Worm (Caenorhabditis elegans) whole organism, early embryonic: ENCODE measurements around the gene ulp-1.

Source experiments
- F13C5.2 ChIP-seq: sonication (generic microtip); optimal IDR thresholded peaks from 2 replicates; lab custom pipeline; 2017; ENCODE audit warnings: mild to moderate bottlenecking, missing genetic modification characterization, inconsistent platforms, missing compliant biosample characterization
- aly-1 ChIP-seq: sonication (generic microtip); optimal IDR thresholded peaks from 2 replicates; lab custom pipeline; 2016; ENCODE audit warnings: missing genetic modification characterization, missing compliant biosample characterization
- ama-1 ChIP-seq: fragments of 150-350 bp; optimal IDR thresholded peaks from 2 replicates; lab custom pipeline; 2014
- ceh-13 ChIP-seq: fragments of 200-800 bp; sonication (Bioruptor generic); optimal IDR thresholded peaks from 2 replicates; lab custom pipeline; 2018; ENCODE audit warnings: mild to moderate bottlenecking, missing genetic modification characterization, missing compliant biosample characterization
- ceh-36 ChIP-seq: sonication (generic microtip); optimal IDR thresholded peaks from 2 replicates; lab custom pipeline; 2016; ENCODE audit warnings: missing genetic modification characterization, inconsistent platforms, missing compliant biosample characterization
- ets-7 ChIP-seq: sonication (generic microtip); optimal IDR thresholded peaks from 2 replicates; lab custom pipeline; 2016; ENCODE audit warnings: missing genotype, missing genetic modification characterization, missing compliant biosample characterization
- flt-1 ChIP-seq: fragments of 200-800 bp; sonication (Bioruptor generic); IDR thresholded peaks from 2 replicates; pipeline ENCODE4 v1.3.6; 2022; ENCODE audit warnings: missing genetic modification characterization, missing compliant biosample characterization
- hmbx-1 ChIP-seq: sonication (generic microtip); optimal IDR thresholded peaks from 2 replicates; lab custom pipeline; 2016; ENCODE audit warnings: mild to moderate bottlenecking, missing genetic modification characterization, missing compliant biosample characterization
- pes-1 ChIP-seq: fragments of 200-800 bp; sonication (Bioruptor generic); IDR thresholded peaks from 2 replicates; pipeline ENCODE4 v1.3.6; 2022; ENCODE audit warnings: missing genetic modification reagents, missing genetic modification characterization, missing compliant biosample characterization
- tbx-11 ChIP-seq: fragments of 200-800 bp; sonication (Bioruptor generic); IDR thresholded peaks from 2 replicates; pipeline ENCODE4 v1.3.6; 2022; ENCODE audit warnings: missing genetic modification characterization, missing compliant biosample characterization
- tbx-37 ChIP-seq: fragments of 200-800 bp; sonication (Bioruptor generic); conservative IDR thresholded peaks from 2 replicates; pipeline ENCODE4 v1.3.6; 2022; ENCODE audit warnings: missing genetic modification reagents, missing genetic modification characterization, missing compliant biosample characterization

DNA sequence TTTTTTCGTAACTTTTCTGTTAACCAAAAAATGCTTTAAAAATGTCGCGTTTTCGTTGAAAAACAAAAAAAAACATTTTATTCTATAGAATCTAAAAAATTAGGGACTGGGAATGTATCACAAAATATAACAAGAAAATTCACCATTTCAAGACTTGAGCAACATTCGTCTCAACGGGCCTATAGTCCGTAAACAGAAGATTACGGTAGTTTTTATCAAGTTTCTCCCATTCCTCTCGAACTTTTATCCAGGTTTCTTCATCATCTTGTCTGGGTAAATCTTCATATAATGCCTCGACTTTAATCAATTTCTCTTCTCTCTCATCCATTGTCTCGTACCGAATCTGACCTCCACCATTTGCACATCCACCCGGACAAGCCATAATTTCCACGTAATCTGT, 14.2 kb downstream of the ulp-1 start:
- TF ChIP-seq tbx-37 (GFP tag; lab: Robert Waterston, UW) (no peak), ama-1 (lab: Kevin White, UChicago) (no peak), aly-1 (tag; lab: Kevin White, UChicago) (no peak), flt-1 (GFP tag; lab: Robert Waterston, UW) (no peak), hmbx-1 (no peak), ceh-13 (GFP tag; lab: Kevin White, UChicago) (no peak), ceh-36 (tag; lab: Kevin White, UChicago) (no peak), ets-7 (tag; lab: Kevin White, UChicago) (no peak), tbx-11 (GFP tag; lab: Robert Waterston, UW) (no peak), F13C5.2 (tag; lab: Kevin White, UChicago) (no peak), pes-1 (GFP tag; lab: Robert Waterston, UW) (no peak)
